Fruit fly (Drosophila melanogaster): ENCODE measurements around the gene CG2116.

The CG2116 gene

DNA sequence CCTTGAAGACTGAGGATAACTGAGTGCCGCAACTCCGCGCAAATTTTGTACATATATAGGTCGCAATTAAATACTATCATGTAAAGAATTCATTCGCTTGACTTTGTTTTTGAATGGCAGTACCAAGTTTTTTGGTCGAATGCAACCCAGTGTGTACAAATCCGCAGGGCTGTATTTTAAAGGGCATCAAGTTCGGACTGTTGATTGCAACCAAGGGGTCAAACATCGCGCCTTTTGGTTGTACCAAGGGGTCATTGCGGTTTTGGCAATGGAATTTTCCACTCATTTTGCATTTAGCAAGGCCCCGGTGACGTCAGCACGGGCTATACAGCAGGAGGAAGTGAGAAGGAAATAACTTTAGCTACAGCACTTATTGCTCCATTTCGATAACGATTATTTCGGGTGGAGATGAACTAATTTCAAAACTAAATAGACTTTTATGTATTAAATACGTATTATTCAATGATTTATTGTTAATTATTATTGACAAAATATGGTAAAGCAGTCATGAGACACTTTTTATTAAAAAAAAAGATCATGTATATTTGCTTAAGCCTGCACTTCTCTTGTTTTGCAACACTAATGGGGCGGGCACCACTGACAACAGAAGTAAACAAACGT, 2.2 kb downstream of the CG2116 start, which contains the start of gene CG10958:
TSS of gene CG10958 (plus strand) at position 593 of the 621 bp plus-strand sequence.
- TF ChIP-seq CG3919 (GFP tag; optimal IDR thresholded peaks at IDR 0.05) (peak; percentile 73), Ets96B (tag; optimal IDR thresholded peaks at IDR 0.05) (peak; percentile 42), Lpt (GFP tag; optimal IDR thresholded peaks at IDR 0.05) (peak; percentile 6), Eip78C (GFP tag) (peak; percentile 81), fd85E (GFP tag; optimal IDR thresholded peaks at IDR 0.05) (peak; percentile 25), lz (GFP tag; optimal IDR thresholded peaks at IDR 0.05) (peak; percentile 61), fkh (GFP tag; optimal IDR thresholded peaks at IDR 0.05) (peak; percentile 90), pdm3 (GFP tag; optimal IDR thresholded peaks at IDR 0.05) (peak; percentile 75), achi (GFP tag; optimal IDR thresholded peaks at IDR 0.05) (peak; percentile 74), OdsH (GFP tag; optimal IDR thresholded peaks at IDR 0.05) (peak; percentile 68), Sox15 (GFP tag; optimal IDR thresholded peaks at IDR 0.05) (peak; percentile 16), vri (GFP tag; optimal IDR thresholded peaks at IDR 0.05) (no peak), CG10669 (GFP tag; optimal IDR thresholded peaks at IDR 0.05) (no peak), Hr38 (GFP tag; optimal IDR thresholded peaks at IDR 0.05) (no peak), salr (GFP tag; optimal IDR thresholded peaks at IDR 0.05) (no peak), svp (GFP tag) (peak; percentile 85), esn (GFP tag; optimal IDR thresholded peaks at IDR 0.05) (peak; percentile 72), eg (GFP tag; IDR thresholded peaks at IDR 0.05) (peak; percentile 48), CG31627 (GFP tag; optimal IDR thresholded peaks at IDR 0.05) (peak; percentile 35), CG11294 (GFP tag; IDR thresholded peaks at IDR 0.05) (no peak; the same call in 1 of the 2 replicates), Hr4 (GFP tag; optimal IDR thresholded peaks at IDR 0.05) (peak; percentile 39), CG6163 (GFP tag; IDR thresholded peaks at IDR 0.05) (peak; percentile 63; the same call in 2 of the 3 replicates), CG10631 (GFP tag; optimal IDR thresholded peaks at IDR 0.05) (peak; percentile 69), Gug (GFP tag; IDR thresholded peaks at IDR 0.05) (0 out of 2 replicates have a peak, but pooled peaks have one; percentile 12), Smox (GFP tag; optimal IDR thresholded peaks at IDR 0.05) (no peak), CG8632 (GFP tag; optimal IDR thresholded peaks at IDR 0.05) (peak; percentile 52), Eip93F (GFP tag; optimal IDR thresholded peaks at IDR 0.05) (peak; percentile 57), net (GFP tag; optimal IDR thresholded peaks at IDR 0.05) (peak; percentile 36), CG16779 (tag; optimal IDR thresholded peaks at IDR 0.05) (no peak), CG32006 (GFP tag; optimal IDR thresholded peaks at IDR 0.05) (no peak), CG8119 (GFP tag; IDR thresholded peaks at IDR 0.05) (no peak; the same call in 2 of the 3 replicates), Ets21C (GFP tag; optimal IDR thresholded peaks at IDR 0.05) (peak; percentile 14), Sox102F (GFP tag; optimal IDR thresholded peaks at IDR 0.05) (no peak), dac (GFP tag; optimal IDR thresholded peaks at IDR 0.05) (no peak), CG6854 (GFP tag; optimal IDR thresholded peaks at IDR 0.05) (peak; percentile 34), fd59A (GFP tag; optimal IDR thresholded peaks at IDR 0.05) (no peak), topi (GFP tag; optimal IDR thresholded peaks at IDR 0.05) (peak; percentile 65), CG4318 (GFP tag; optimal IDR thresholded peaks at IDR 0.05) (no peak), ss (GFP tag; optimal IDR thresholded peaks at IDR 0.05) (no peak), CG15336 (GFP tag; IDR thresholded peaks at IDR 0.05) (peak; percentile 52; the same call in 1 of the 2 replicates), CG6808 (GFP tag; optimal IDR thresholded peaks at IDR 0.05) (no peak), CG11762 (GFP tag; optimal IDR thresholded peaks at IDR 0.05; ENCODE audit: insufficient read depth) (no peak), CG1621 (tag; optimal IDR thresholded peaks at IDR 0.05) (no peak), CG8319 (GFP tag; optimal IDR thresholded peaks at IDR 0.05) (peak; percentile 34), CG7368 (GFP tag; optimal IDR thresholded peaks at IDR 0.05) (no peak), CG9139 (GFP tag; optimal IDR thresholded peaks at IDR 0.05) (no peak), CG6792 (GFP tag; optimal IDR thresholded peaks at IDR 0.05) (peak; percentile 60), Hr39 (GFP tag; optimal IDR thresholded peaks at IDR 0.05) (peak; percentile 28), CG6276 (GFP tag; optimal IDR thresholded peaks at IDR 0.05) (no peak), CG3032 (tag; optimal IDR thresholded peaks at IDR 0.05) (peak; percentile 24), dsx (GFP tag; optimal IDR thresholded peaks at IDR 0.05; ENCODE audit: poor library complexity, severe bottlenecking) (no peak)

Measured in whole organism, prepupa.